Fruit fly (Drosophila melanogaster): ENCODE results near the gene Dhps.
"Not testable (repeated sequence)": the region's sequence is repeated elsewhere in the genome, so short reads cannot be mapped to it uniquely, and the experiment has no call there.

The Dhps gene

DNA sequence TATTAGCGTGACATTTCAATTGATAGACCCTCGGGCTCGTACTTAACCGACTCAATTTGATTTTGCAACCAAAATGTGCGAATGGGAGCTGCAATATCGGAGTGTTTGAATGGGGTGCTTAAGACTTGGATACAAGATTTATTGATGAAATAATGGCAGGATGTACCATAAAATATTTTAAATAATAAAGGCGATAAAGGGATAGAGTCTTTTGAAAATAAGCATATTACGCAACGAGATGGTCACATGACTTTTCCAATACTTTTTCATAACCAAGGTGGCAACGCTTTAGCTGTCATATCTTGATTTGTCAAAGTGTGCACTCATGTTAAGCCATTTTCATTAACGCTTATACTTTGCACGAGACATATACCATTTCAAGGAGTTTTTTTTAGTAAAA is 30.9 kb downstream of the Dhps start, which contains the start of gene eIF4E3:
eIF4E3 (plus strand) TSS at position 301 of the 400 bp plus-strand sequence.
- TF ChIP-seq noc (tag; optimal IDR thresholded peaks at IDR 0.05): no peak

DNA sequence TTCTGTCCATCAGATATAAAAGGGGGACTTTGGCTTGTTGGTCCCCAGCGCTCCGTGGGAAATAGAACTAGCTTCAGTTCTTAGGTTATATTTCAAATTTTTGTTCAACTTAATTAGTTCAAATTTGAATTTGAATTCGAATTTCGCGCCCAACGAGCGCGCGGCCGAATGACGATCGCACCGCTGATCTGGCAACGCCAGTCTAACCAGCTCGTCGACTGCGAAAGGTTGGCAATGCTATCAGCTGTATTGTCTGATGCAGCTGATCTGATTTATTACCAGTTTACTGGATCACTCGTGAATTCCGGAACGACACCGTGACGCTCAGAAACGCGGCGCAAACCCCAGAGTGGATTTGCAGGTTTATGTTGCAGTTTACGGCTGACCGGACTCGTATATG is 40.3 kb downstream of the Dhps start, which contains the start of gene Dscam4:
Dscam4 (plus strand) TSS at position 301 of the 400 bp plus-strand sequence.
- not testable (repeated sequence) for TF ChIP-seq noc (tag; optimal IDR thresholded peaks at IDR 0.05)

DNA sequence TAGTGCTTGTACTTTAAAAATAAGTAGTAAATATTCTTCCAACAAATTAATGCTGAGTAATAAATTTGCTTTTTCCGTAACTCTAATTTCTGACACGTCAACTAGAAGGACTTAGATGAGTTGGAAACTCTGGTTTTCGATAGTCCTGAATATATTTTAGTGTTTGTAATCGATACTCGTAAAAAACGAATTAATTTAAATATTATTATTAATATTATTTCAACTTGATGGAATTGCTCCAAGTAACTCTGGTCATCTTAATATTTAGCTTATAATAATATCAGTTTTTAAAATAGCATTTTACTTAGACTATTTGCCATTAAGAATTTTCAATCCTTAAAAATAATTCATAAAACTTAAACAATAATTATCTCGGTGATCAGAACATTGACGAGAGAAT is 42.5 kb downstream of the Dhps start, which contains the start of gene CG7213:
CG7213 (minus strand) TSS at position 101 of the 400 bp plus-strand sequence.
- no peak for TF ChIP-seq noc (tag; optimal IDR thresholded peaks at IDR 0.05)

DNA sequence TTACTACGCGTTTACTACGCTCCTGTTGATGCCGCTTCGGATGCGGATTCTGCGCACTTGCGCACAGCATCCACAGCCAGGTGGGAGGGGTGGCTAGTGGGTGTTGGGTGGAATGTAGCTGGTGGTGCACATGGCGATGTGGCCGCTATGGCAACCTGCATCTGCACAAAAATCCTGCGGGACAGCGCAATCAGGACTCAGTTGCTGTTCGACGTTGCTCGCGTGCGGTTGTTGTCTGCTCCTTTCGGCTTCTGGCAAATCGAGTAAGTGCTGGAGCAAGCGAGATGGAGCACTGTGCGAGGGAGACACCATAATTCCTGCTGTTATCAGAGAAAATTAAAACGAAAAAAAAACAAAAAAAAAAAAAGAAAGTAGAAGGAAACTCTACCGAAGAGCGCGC is 42.9 kb downstream of the Dhps start:
- no peak for TF ChIP-seq noc (tag; optimal IDR thresholded peaks at IDR 0.05)

Measured in whole organism, larva.